Worm (Caenorhabditis elegans): ENCODE measurements around the gene C28H8.7.

- TF ChIP-seq unc-39 (tag; optimal IDR thresholded peaks at IDR 0.05) (no peak), nhr-237 (tag; optimal IDR thresholded peaks at IDR 0.05) (no peak), nhr-12 (tag; optimal IDR thresholded peaks at IDR 0.05) (no peak)
Observed at ce11 chrIII:5882823-5883222, 4.0 kb downstream of the C28H8.7 start, which contains the start of gene F01F1.14.

Measured in whole organism, L2 larva.